Fruit fly (Drosophila melanogaster): ENCODE results near the gene CG18749.
A peak's percentile ranks its signal among the peaks of the same experiment; 100 is the strongest.

Gene CG18749

DNA sequence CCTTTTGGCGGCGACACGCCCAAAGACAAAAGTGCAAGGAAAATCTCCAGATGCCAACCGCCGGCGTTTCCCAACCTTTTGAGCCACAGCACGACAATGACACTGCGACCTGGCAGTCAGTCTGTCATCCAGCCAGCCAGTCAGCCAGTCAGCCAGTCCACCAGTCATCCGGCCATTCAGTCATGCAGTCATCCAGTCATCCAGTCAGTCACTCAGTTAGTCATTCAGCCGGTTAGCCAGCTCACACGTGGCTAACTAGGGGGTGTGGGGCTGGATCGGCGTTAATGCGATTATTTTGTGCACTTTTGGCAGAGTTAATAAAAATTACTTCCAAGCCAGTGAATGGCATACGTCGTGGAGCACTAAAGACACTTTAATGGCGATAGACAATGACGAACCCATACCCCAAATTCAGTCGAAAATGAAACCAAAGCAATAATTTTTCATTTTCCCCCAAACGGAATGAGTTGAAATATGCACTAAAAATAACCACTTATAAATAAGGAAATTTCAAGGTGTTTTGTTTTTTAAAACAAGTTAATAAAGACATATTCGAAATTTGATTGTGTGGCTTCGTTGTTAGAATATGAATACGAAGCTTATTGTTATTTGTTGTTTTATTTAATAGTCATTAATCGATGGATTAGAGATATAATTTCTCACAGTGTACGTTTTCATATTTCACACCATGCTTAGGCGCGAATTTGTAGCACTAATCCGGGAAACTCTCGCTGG lies 19.0 kb upstream of the CG18749 start:
- TF ChIP-seq Met (GFP tag; optimal IDR thresholded peaks at IDR 0.05), result no peak
- no peak for TF ChIP-seq CG34406 (GFP tag; optimal IDR thresholded peaks at IDR 0.05)
- no peak for TF ChIP-seq Blimp-1 (GFP tag; optimal IDR thresholded peaks at IDR 0.05)
- TF ChIP-seq Eip75B (GFP tag; optimal IDR thresholded peaks at IDR 0.05), result no peak
- TF ChIP-seq Sox102F (GFP tag; optimal IDR thresholded peaks at IDR 0.05), result no peak
- TF ChIP-seq dac (GFP tag; optimal IDR thresholded peaks at IDR 0.05), result no peak
- no peak for TF ChIP-seq vri (GFP tag; optimal IDR thresholded peaks at IDR 0.05)

dm6 chr3R:8225461-8225971 lies 18.3 kb upstream of the CG18749 start:
- TF ChIP-seq CG16779 (tag; optimal IDR thresholded peaks at IDR 0.05) (no peak), CG11902 (GFP tag; optimal IDR thresholded peaks at IDR 0.05) (no peak), CG11294 (GFP tag; IDR thresholded peaks at IDR 0.05) (no peak), CG3032 (tag; optimal IDR thresholded peaks at IDR 0.05) (no peak), salr (GFP tag; optimal IDR thresholded peaks at IDR 0.05) (no peak), Met (GFP tag; optimal IDR thresholded peaks at IDR 0.05) (no peak), CG6276 (GFP tag; optimal IDR thresholded peaks at IDR 0.05) (no peak), CG32006 (GFP tag; optimal IDR thresholded peaks at IDR 0.05) (no peak), Ets96B (tag; optimal IDR thresholded peaks at IDR 0.05) (no peak), CG10669 (GFP tag; optimal IDR thresholded peaks at IDR 0.05) (no peak), Blimp-1 (GFP tag; optimal IDR thresholded peaks at IDR 0.05) (no peak), Sox15 (GFP tag; optimal IDR thresholded peaks at IDR 0.05) (no peak), Lpt (GFP tag; optimal IDR thresholded peaks at IDR 0.05) (no peak), eg (GFP tag; IDR thresholded peaks at IDR 0.05) (no peak), fd59A (GFP tag; optimal IDR thresholded peaks at IDR 0.05) (no peak), CG1621 (tag; optimal IDR thresholded peaks at IDR 0.05) (no peak), CG11762 (GFP tag; optimal IDR thresholded peaks at IDR 0.05; ENCODE audit: insufficient read depth) (no peak), Sox14 (GFP tag; optimal IDR thresholded peaks at IDR 0.05) (no peak), CG8632 (GFP tag; optimal IDR thresholded peaks at IDR 0.05) (no peak)

dm6 chr3R:8227344-8227743 lies 16.5 kb upstream of the CG18749 start:
- no peak for TF ChIP-seq Gug (GFP tag; IDR thresholded peaks at IDR 0.05)
- TF ChIP-seq svp (GFP tag), result peak; percentile 63

dm6 chr3R:8233370-8233773 lies 10.5 kb upstream of the CG18749 start, which contains the start of gene PolI:
TSS of gene PolI (plus strand) at chr3R:8233507.
- TF ChIP-seq Lpt (GFP tag; optimal IDR thresholded peaks at IDR 0.05), result no peak
- no peak for TF ChIP-seq Hr4 (GFP tag; optimal IDR thresholded peaks at IDR 0.05)
- peak; percentile 10 for TF ChIP-seq cyc (GFP tag; optimal IDR thresholded peaks at IDR 0.05)
- no peak for TF ChIP-seq dac (GFP tag; optimal IDR thresholded peaks at IDR 0.05)
- no peak for TF ChIP-seq lz (GFP tag; optimal IDR thresholded peaks at IDR 0.05)
- peak; percentile 2 for TF ChIP-seq Eip93F (GFP tag; optimal IDR thresholded peaks at IDR 0.05)
- TF ChIP-seq CG11294 (GFP tag; IDR thresholded peaks at IDR 0.05), result no peak
- TF ChIP-seq Hr39 (GFP tag; optimal IDR thresholded peaks at IDR 0.05), result no peak
- no peak for TF ChIP-seq CG34406 (GFP tag; optimal IDR thresholded peaks at IDR 0.05)
- peak; percentile 75 for TF ChIP-seq fkh (GFP tag; optimal IDR thresholded peaks at IDR 0.05)
- TF ChIP-seq salr (GFP tag; optimal IDR thresholded peaks at IDR 0.05), result no peak
- no peak for TF ChIP-seq CG31627 (GFP tag; optimal IDR thresholded peaks at IDR 0.05)
- TF ChIP-seq Sox102F (GFP tag; optimal IDR thresholded peaks at IDR 0.05), result no peak
- TF ChIP-seq Ets96B (tag; optimal IDR thresholded peaks at IDR 0.05), result no peak
- peak; percentile 51 for TF ChIP-seq Eip78C (GFP tag)
- no peak for TF ChIP-seq CG10669 (GFP tag; optimal IDR thresholded peaks at IDR 0.05)
- TF ChIP-seq CG6276 (GFP tag; optimal IDR thresholded peaks at IDR 0.05), result no peak
- TF ChIP-seq CG3032 (tag; optimal IDR thresholded peaks at IDR 0.05), result peak; percentile 2
- no peak for TF ChIP-seq CG4318 (GFP tag; optimal IDR thresholded peaks at IDR 0.05)
- TF ChIP-seq Smox (GFP tag; optimal IDR thresholded peaks at IDR 0.05), result peak; percentile 16
- no peak for TF ChIP-seq vri (GFP tag; optimal IDR thresholded peaks at IDR 0.05)
- no peak for TF ChIP-seq CG9139 (GFP tag; optimal IDR thresholded peaks at IDR 0.05)
- peak; percentile 36 for TF ChIP-seq Sox14 (GFP tag; optimal IDR thresholded peaks at IDR 0.05)
- TF ChIP-seq OdsH (GFP tag; optimal IDR thresholded peaks at IDR 0.05), result no peak
- TF ChIP-seq Sox15 (GFP tag; optimal IDR thresholded peaks at IDR 0.05), result no peak
